Fruit fly (Drosophila melanogaster): Measurements from ENCODE around the gene CG34241.

CG34241 gene

dm6 chr3L:12084969-12085690 lies 42.6 kb upstream of the CG34241 start (continued):
- TF ChIP-seq CG7928 (GFP tag; optimal IDR thresholded peaks at IDR 0.05), result no peak
- no peak for TF ChIP-seq CG11247 (GFP tag; IDR thresholded peaks at IDR 0.05)
- no peak for TF ChIP-seq CG1647 (GFP tag; optimal IDR thresholded peaks at IDR 0.05)
- TF ChIP-seq CG9932 (GFP tag; IDR thresholded peaks at IDR 0.05), result no peak
- TF ChIP-seq slbo (GFP tag; IDR thresholded peaks at IDR 0.05), result no peak
- TF ChIP-seq insv (GFP tag; optimal IDR thresholded peaks at IDR 0.05), result no peak
- no peak for TF ChIP-seq Kr (GFP tag; optimal IDR thresholded peaks at IDR 0.05)
- TF ChIP-seq HmgZ (tag; optimal IDR thresholded peaks at IDR 0.05), result no peak
- no peak for TF ChIP-seq cwo (GFP tag; optimal IDR thresholded peaks at IDR 0.05)
- no peak for TF ChIP-seq CG7372 (GFP tag; IDR thresholded peaks at IDR 0.05)
- TF ChIP-seq pho (GFP tag; optimal IDR thresholded peaks at IDR 0.05), result no peak
- peak; percentile 44 for TF ChIP-seq tap (tag; optimal IDR thresholded peaks at IDR 0.05)
- no peak for TF ChIP-seq YL-1 (GFP tag; optimal IDR thresholded peaks at IDR 0.05)
- TF ChIP-seq Atf3 (GFP tag; optimal IDR thresholded peaks at IDR 0.05), result no peak
- no peak for TF ChIP-seq Sry-β (GFP tag; optimal IDR thresholded peaks at IDR 0.05)
- TF ChIP-seq trem (tag; optimal IDR thresholded peaks at IDR 0.05), result no peak
- peak; percentile 41 for TF ChIP-seq grau (tag; optimal IDR thresholded peaks at IDR 0.05)
- no peak for TF ChIP-seq CG7357 (GFP tag; IDR thresholded peaks at IDR 0.05)
- TF ChIP-seq CG8290 (GFP tag; optimal IDR thresholded peaks at IDR 0.05), result no peak
- TF ChIP-seq CG8290 (tag; optimal IDR thresholded peaks at IDR 0.05), result no peak
- no peak for TF ChIP-seq zen (tag; optimal IDR thresholded peaks at IDR 0.05)
- no peak for TF ChIP-seq bbx (GFP tag; IDR thresholded peaks at IDR 0.05; ENCODE audit: partially characterized antibody)
- no peak for TF ChIP-seq Bgb (GFP tag; IDR thresholded peaks at IDR 0.05; ENCODE audit: partially characterized antibody)
- no peak for TF ChIP-seq CG31388 (GFP tag; optimal IDR thresholded peaks at IDR 0.05)
- no peak for TF ChIP-seq CG12219 (GFP tag; optimal IDR thresholded peaks at IDR 0.05)
- peak; percentile 6 for TF ChIP-seq Med (GFP tag)
- TF ChIP-seq CG33557 (GFP tag; optimal IDR thresholded peaks at IDR 0.05), result no peak
- TF ChIP-seq TFAM (GFP tag; optimal IDR thresholded peaks at IDR 0.05), result no peak
- no peak for TF ChIP-seq Opbp (GFP tag; IDR thresholded peaks at IDR 0.05; ENCODE audit: partially characterized antibody)
- TF ChIP-seq CG30431 (GFP tag; optimal IDR thresholded peaks at IDR 0.05), result no peak
- peak; percentile 25 for TF ChIP-seq odd (GFP tag; optimal IDR thresholded peaks at IDR 0.05)
- peak; percentile 29 for TF ChIP-seq CG18599 (GFP tag; optimal IDR thresholded peaks at IDR 0.05)
- TF ChIP-seq CG13624 (GFP tag; optimal IDR thresholded peaks at IDR 0.05), result no peak
- TF ChIP-seq CG12236 (GFP tag; optimal IDR thresholded peaks at IDR 0.05), result no peak
- no peak for TF ChIP-seq CG32772 (GFP tag; IDR thresholded peaks at IDR 0.05)
- no peak for TF ChIP-seq CG14710 (tag; optimal IDR thresholded peaks at IDR 0.05)
- TF ChIP-seq CG8478 (optimal IDR thresholded peaks at IDR 0.05), result no peak
- TF ChIP-seq CG13424 (tag; optimal IDR thresholded peaks at IDR 0.05), result peak; percentile 27
- TF ChIP-seq CG6765 (GFP tag; optimal IDR thresholded peaks at IDR 0.05), result no peak
- TF ChIP-seq gem (tag; optimal IDR thresholded peaks at IDR 0.05), result peak; percentile 68
- no peak for TF ChIP-seq CG4328 (GFP tag; optimal IDR thresholded peaks at IDR 0.05)
- TF ChIP-seq CkIIα-i1 (GFP tag; IDR thresholded peaks at IDR 0.05), result no peak
- TF ChIP-seq E2f2 (GFP tag; IDR thresholded peaks at IDR 0.05), result no peak
- peak; percentile 10 for TF ChIP-seq sug (tag; optimal IDR thresholded peaks at IDR 0.05)
- no peak for TF ChIP-seq CG17612 (GFP tag; IDR thresholded peaks at IDR 0.05)
- TF ChIP-seq shn (GFP tag; optimal IDR thresholded peaks at IDR 0.05), result no peak
- TF ChIP-seq hbn (GFP tag; IDR thresholded peaks at IDR 0.05; ENCODE audit: partially characterized antibody), result no peak
- no peak for TF ChIP-seq CG7987 (GFP tag; optimal IDR thresholded peaks at IDR 0.05)
- TF ChIP-seq tup (GFP tag; optimal IDR thresholded peaks at IDR 0.05), result no peak
- TF ChIP-seq CG34224 (GFP tag; IDR thresholded peaks at IDR 0.05; ENCODE audit: partially characterized antibody), result no peak
